Worm (Caenorhabditis elegans): ENCODE data around the gene lgc-33.

lgc-33 gene

DNA sequence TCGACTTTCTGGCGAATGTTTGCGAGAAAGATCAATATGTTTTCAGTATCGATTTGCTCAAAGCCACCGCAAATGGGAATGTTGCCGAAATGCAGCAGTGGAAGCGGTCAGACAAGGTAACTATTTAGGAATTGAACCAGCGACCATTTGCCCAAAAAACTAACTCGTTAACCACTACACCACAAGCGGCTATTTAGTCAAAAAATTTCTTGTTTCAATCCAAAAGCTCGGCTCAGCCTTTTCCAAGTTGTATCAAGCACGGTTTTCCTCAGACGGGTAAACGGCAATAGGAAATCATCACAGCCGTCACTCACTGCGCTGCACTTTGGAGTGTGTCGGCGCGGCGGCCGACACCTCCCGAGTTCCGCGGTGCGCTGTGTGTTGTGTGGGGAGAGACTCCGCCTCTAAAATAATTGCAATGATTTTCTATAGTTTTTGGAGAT is 21.6 kb downstream of the lgc-33 start (continued):
- TF ChIP-seq mep-1 (tag; optimal IDR thresholded peaks at IDR 0.05) (peak; percentile 78), pag-3 (tag; optimal IDR thresholded peaks at IDR 0.05; ENCODE audit: borderline replicate concordance, insufficient read depth) (peak; percentile 29), ztf-11 (tag; optimal IDR thresholded peaks at IDR 0.05) (peak in 1 of 2 experiments; percentile 44), vab-15 (tag; optimal IDR thresholded peaks at IDR 0.05) (no peak), skn-1 (tag; optimal IDR thresholded peaks at IDR 0.05) (peak; percentile 41), grh-1 (GFP tag; IDR thresholded peaks at IDR 0.05) (peak; percentile 76), efl-3 (GFP tag; optimal IDR thresholded peaks at IDR 0.05) (peak; percentile 48), fkh-8 (tag; optimal IDR thresholded peaks at IDR 0.05) (peak; percentile 29), ceh-82 (tag; optimal IDR thresholded peaks at IDR 0.05) (peak; percentile 63 to 76 (median 66)), sox-4 (tag; optimal IDR thresholded peaks at IDR 0.05) (no peak), C34B4.2 (tag; optimal IDR thresholded peaks at IDR 0.05) (no peak), zag-1 (tag; optimal IDR thresholded peaks at IDR 0.05) (no peak), sptf-1 (tag; optimal IDR thresholded peaks at IDR 0.05) (no peak), pqm-1 (tag; optimal IDR thresholded peaks at IDR 0.05) (no peak), alr-1 (tag; optimal IDR thresholded peaks at IDR 0.05; ENCODE audit: borderline replicate concordance) (no peak), hlh-17 (GFP tag; optimal IDR thresholded peaks at IDR 0.05; ENCODE audit: borderline replicate concordance) (no peak), Y116A8C.19 (tag; optimal IDR thresholded peaks at IDR 0.05; ENCODE audit: borderline replicate concordance) (no peak), nhr-90 (tag; optimal IDR thresholded peaks at IDR 0.05; ENCODE audit: poor library complexity) (peak; percentile 95), mdl-1 (tag; optimal IDR thresholded peaks at IDR 0.05) (peak in 1 of 2 experiments; percentile 65), rnt-1 (tag; optimal IDR thresholded peaks at IDR 0.05) (peak; percentile 89), unc-30 (tag; optimal IDR thresholded peaks at IDR 0.05) (no peak), lin-39 (tag; optimal IDR thresholded peaks at IDR 0.05) (peak; percentile 68), ceh-8 (GFP tag; optimal IDR thresholded peaks at IDR 0.05) (peak; percentile 15), ets-5 (GFP tag; IDR thresholded peaks at IDR 0.05) (no peak), unc-86 (tag; optimal IDR thresholded peaks at IDR 0.05) (peak; percentile 44), lin-14 (GFP tag; optimal IDR thresholded peaks at IDR 0.05) (peak; percentile 77), elt-2 (tag; optimal IDR thresholded peaks at IDR 0.05) (peak; percentile 75), nhr-12 (tag; optimal IDR thresholded peaks at IDR 0.05) (no peak), nhr-85 (tag) (peak; percentile 89), nhr-47 (tag; optimal IDR thresholded peaks at IDR 0.05) (peak; percentile 92), fkh-10 (GFP tag; optimal IDR thresholded peaks at IDR 0.05) (no peak), lir-3 (tag; optimal IDR thresholded peaks at IDR 0.05; ENCODE audit: poor library complexity) (no peak), tbx-2 (tag; optimal IDR thresholded peaks at IDR 0.05) (peak; percentile 68), nhr-20 (tag; optimal IDR thresholded peaks at IDR 0.05) (peak; percentile 82), C16A3.4 (tag; optimal IDR thresholded peaks at IDR 0.05) (peak; percentile 10), unc-62 (GFP tag; optimal IDR thresholded peaks at IDR 0.05) (no peak), snu-23 (GFP tag; optimal IDR thresholded peaks at IDR 0.05) (peak; percentile 88), egl-13 (tag; optimal IDR thresholded peaks at IDR 0.05) (no peak), mef-2 (tag; optimal IDR thresholded peaks at IDR 0.05) (no peak), unc-130 (tag; optimal IDR thresholded peaks at IDR 0.05) (peak; percentile 40), elt-3 (tag; optimal IDR thresholded peaks at IDR 0.05) (peak in 3 of 6 experiments; percentile 61 to 69 (median 67)), aly-2 (tag; optimal IDR thresholded peaks at IDR 0.05) (peak; percentile 53), lin-15B (tag; optimal IDR thresholded peaks at IDR 0.05) (peak; percentile 52), blmp-1 (tag; optimal IDR thresholded peaks at IDR 0.05) (peak; percentile 7)

Measured in whole organism, L1 larva.